Worm (Caenorhabditis elegans) whole organism, L1 larva: Measurements from ENCODE around the gene lact-1.

Experiments
- C16A3.4 ChIP-seq: fragments of 150-350 bp; optimal IDR thresholded peaks from 2 replicates; lab custom pipeline; 2014; ENCODE audit warnings: missing biosample characterization, missing genetic modification characterization
- alr-1 ChIP-seq: fragments of 200-800 bp; sonication (Bioruptor generic); optimal IDR thresholded peaks from 2 replicates; lab custom pipeline; 2018; ENCODE audit warnings: borderline replicate concordance, mild to moderate bottlenecking, missing genetic modification characterization, missing compliant biosample characterization
- aly-2 ChIP-seq: fragments of 150-350 bp; optimal IDR thresholded peaks from 2 replicates; lab custom pipeline; 2014; ENCODE audit warnings: missing biosample characterization, missing genetic modification characterization
- ceh-88 ChIP-seq: fragments of 200-800 bp; sonication (Bioruptor generic); IDR thresholded peaks from 2 replicates; pipeline ENCODE4 v1.3.6; 2022; ENCODE audit warnings: missing genetic modification characterization, missing compliant biosample characterization
- dpl-1 ChIP-seq, 3 experiments: fragments of 150-350 bp in 2 of 3; sonication (generic microtip) in 1 of 3; optimal IDR thresholded peaks; 2 replicates each; lab custom pipeline; 2014 to 2017; ENCODE audit warnings: missing biosample characterization in 3 of 3, missing genetic modification characterization in 3 of 3, missing genetic modification reagents in 3 of 3
- egl-27 ChIP-seq, 2 experiments: fragments of 150-350 bp in 1 of 2; sonication (generic microtip); optimal IDR thresholded peaks; 3 replicates each; lab custom pipeline; 2017 to 2018; ENCODE audit warnings: missing biosample characterization in 2 of 2, missing genetic modification characterization in 2 of 2, missing genetic modification reagents in 2 of 2
- elt-3 ChIP-seq, 6 experiments: fragments of 150-350 bp in 1 of 6; sonication (generic microtip); optimal IDR thresholded peaks; 2 replicates each; lab custom pipeline; 2017 to 2018; ENCODE audit warnings: missing biosample characterization in 6 of 6, missing genetic modification characterization in 6 of 6, inconsistent platforms in 1 of 6
- nhr-28 ChIP-seq: fragments of 150-350 bp; optimal IDR thresholded peaks from 2 replicates; lab custom pipeline; 2014; ENCODE audit warnings: missing biosample characterization, missing genetic modification characterization
- sup-37 ChIP-seq: fragments of 200-800 bp; sonication (Bioruptor generic); optimal IDR thresholded peaks from 2 replicates; lab custom pipeline; 2018; ENCODE audit warnings: mild to moderate bottlenecking, missing genetic modification characterization, missing compliant biosample characterization
- unc-130 ChIP-seq: fragments of 150-350 bp; optimal IDR thresholded peaks from 2 replicates; lab custom pipeline; 2017; ENCODE audit warnings: missing biosample characterization, missing genetic modification characterization, inconsistent platforms
- unc-98 ChIP-seq: fragments of 200-800 bp; sonication (Bioruptor generic); IDR thresholded peaks from 2 replicates; pipeline ENCODE4 v1.3.6; 2022; ENCODE audit warnings: missing genetic modification characterization, missing compliant biosample characterization
- ztf-11 ChIP-seq, 2 experiments: sonication (generic microtip); optimal IDR thresholded peaks; 2 replicates each; lab custom pipeline; 2016 to 2017; ENCODE audit warnings: missing genetic modification characterization in 2 of 2, missing biosample characterization in 1 of 2, missing compliant biosample characterization in 1 of 2

- TF ChIP-seq sup-37 (GFP tag; lab: Kevin White, UChicago) (no peak), ceh-88 (GFP tag; lab: Robert Waterston, UW) (no peak), egl-27 (tag; optimal IDR thresholded peaks at IDR 0.05; lab: Kevin White, UChicago) (peak; percentile 54 to 56), alr-1 (tag; lab: Kevin White, UChicago) (no peak), C16A3.4 (tag; lab: Kevin White, UChicago) (no peak), elt-3 (tag; optimal IDR thresholded peaks at IDR 0.05; lab: Kevin White, UChicago) (peak in 3 of 6 experiments; percentile 14 to 65 (median 49)), unc-98 (GFP tag; lab: Robert Waterston, UW) (no peak), nhr-28 (tag; lab: Kevin White, UChicago) (no peak), unc-130 (no peak), ztf-11 (tag; optimal IDR thresholded peaks at IDR 0.05; lab: Kevin White, UChicago) (no peak), aly-2 (no peak), dpl-1 (GFP tag; optimal IDR thresholded peaks at IDR 0.05; lab: Kevin White, UChicago) (peak in 2 of 3 experiments; percentile 15 to 27)
Measured at ce11 chrX:7306434-7306833, 46.3 kb upstream of the lact-1 start.
